Fruit fly (Drosophila melanogaster) whole organism, embryonic: ENCODE data around the gene CG44437.

Experiments
- B-H2 ChIP-seq: fragments of 200-800 bp; sonication (Bioruptor generic); optimal IDR thresholded peaks from 2 replicates; lab custom pipeline; 2018; ENCODE audit warnings: missing biosample characterization, mild to moderate bottlenecking, missing genetic modification characterization
- CG10147 ChIP-seq: fragments of 200-800 bp; sonication (Bioruptor generic); optimal IDR thresholded peaks from 2 replicates; lab custom pipeline; 2019; ENCODE audit warnings: missing biosample characterization, mild to moderate bottlenecking, missing genetic modification characterization, moderate library complexity
- CG1024 ChIP-seq: fragments of 200-800 bp; sonication (Bioruptor generic); IDR thresholded peaks from 2 replicates; pipeline ENCODE4 v1.3.6; 2022; ENCODE audit warnings: missing biosample characterization, missing genetic modification characterization
- CG10565 ChIP-seq: fragments of 200-800 bp; sonication (Bioruptor generic); optimal IDR thresholded peaks from 3 replicates; lab custom pipeline; 2016; ENCODE audit warnings: missing biosample characterization, mild to moderate bottlenecking, missing genetic modification characterization
- CG12391 ChIP-seq: fragments of 200-800 bp; sonication (Bioruptor generic); optimal IDR thresholded peaks from 3 replicates; lab custom pipeline; 2018; ENCODE audit warnings: missing biosample characterization, mild to moderate bottlenecking, missing genetic modification characterization, moderate library complexity
- CG14014 ChIP-seq: fragments of 200-800 bp; sonication (Bioruptor generic); IDR thresholded peaks from 2 replicates; pipeline ENCODE4 v1.3.6; 2022; ENCODE audit warnings: missing biosample characterization, missing genetic modification characterization
- CG14441 ChIP-seq: fragments of 200-800 bp; sonication (Bioruptor generic); IDR thresholded peaks from 2 replicates; pipeline ENCODE4 v1.3.6; 2022; ENCODE audit warnings: missing biosample characterization, missing genetic modification characterization
- CG18476 ChIP-seq: fragments of 200-800 bp; sonication (Bioruptor generic); optimal IDR thresholded peaks from 2 replicates; lab custom pipeline; 2016; ENCODE audit warnings: missing biosample characterization, mild to moderate bottlenecking, missing genetic modification characterization
- CG18599 ChIP-seq: fragments of 200-800 bp; sonication (Bioruptor generic); optimal IDR thresholded peaks from 3 replicates; lab custom pipeline; 2017; ENCODE audit warnings: missing biosample characterization, missing genetic modification characterization, mild to moderate bottlenecking, moderate library complexity, missing genetic modification reagents
- CG32772 ChIP-seq: fragments of 200-800 bp; sonication (Bioruptor generic); IDR thresholded peaks from 2 replicates; pipeline ENCODE4 v1.3.6; 2022; ENCODE audit warnings: missing biosample characterization, missing genetic modification characterization
- CG3726 ChIP-seq: fragments of 200-800 bp; sonication (Bioruptor generic); IDR thresholded peaks from 3 replicates; pipeline ENCODE4, ENCODE4 v1.3.6; 2022; ENCODE audit warnings: missing biosample characterization, missing genetic modification characterization
- CG3838 ChIP-seq: fragments of 200-800 bp; sonication (Bioruptor generic); optimal IDR thresholded peaks from 3 replicates; lab custom pipeline; 2016; ENCODE audit warnings: missing biosample characterization, missing genetic modification characterization
- CG6254 ChIP-seq: fragments of 200-800 bp; sonication (Bioruptor generic); optimal IDR thresholded peaks from 3 replicates; lab custom pipeline; 2017; ENCODE audit warnings: mild to moderate bottlenecking, missing biosample characterization, missing genetic modification reagents, missing genetic modification characterization
- CG6689 ChIP-seq: fragments of 200-800 bp; sonication (Bioruptor generic); IDR thresholded peaks from 2 replicates; pipeline ENCODE4 v1.3.6; 2022; ENCODE audit warnings: missing biosample characterization, missing genetic modification characterization
- CG6791 ChIP-seq: fragments of 200-800 bp; sonication (Bioruptor generic); IDR thresholded peaks from 3 replicates; pipeline ENCODE4 v1.3.6; 2022; ENCODE audit warnings: missing biosample characterization, missing genetic modification characterization; ENCODE audit not compliant: partially characterized antibody
- CG8290 ChIP-seq, 3 experiments: fragments of 200-800 bp; sonication (Bioruptor generic); optimal IDR thresholded peaks; 2 replicates each; lab custom pipeline; 2016 to 2019; ENCODE audit warnings: missing biosample characterization in 3 of 3, missing genetic modification characterization in 3 of 3, mild to moderate bottlenecking in 2 of 3, moderate library complexity in 1 of 3
- CG9437 ChIP-seq: fragments of 200-800 bp; sonication (Bioruptor generic); optimal IDR thresholded peaks from 2 replicates; lab custom pipeline; 2018; ENCODE audit warnings: missing biosample characterization, mild to moderate bottlenecking, missing genetic modification characterization
- CG9609 ChIP-seq: fragments of 200-800 bp; sonication (Bioruptor generic); optimal IDR thresholded peaks from 3 replicates; lab custom pipeline; 2016; ENCODE audit warnings: missing biosample characterization, missing genetic modification characterization
- CHES-1-like ChIP-seq: fragments of 200-800 bp; sonication (Bioruptor generic); optimal IDR thresholded peaks from 2 replicates; lab custom pipeline; 2016; ENCODE audit warnings: missing biosample characterization, missing genetic modification characterization
- D19A ChIP-seq: fragments of 200-800 bp; optimal IDR thresholded peaks from 3 replicates; lab custom pipeline; 2019; ENCODE audit warnings: missing biosample characterization, mild to moderate bottlenecking, missing genetic modification characterization, moderate library complexity
- E2f1 ChIP-seq: fragments of 200-800 bp; sonication (Bioruptor generic); IDR thresholded peaks from 2 replicates; pipeline ENCODE4 v1.3.6; 2022; ENCODE audit warnings: missing biosample characterization, missing genetic modification characterization
- Kr ChIP-seq: fragments of 200-800 bp; sonication (Bioruptor generic); optimal IDR thresholded peaks from 2 replicates; lab custom pipeline; 2017; ENCODE audit warnings: missing biosample characterization, mild to moderate bottlenecking, missing genetic modification characterization
- MESR4 ChIP-seq: fragments of 200-800 bp; sonication (Bioruptor generic); optimal IDR thresholded peaks from 2 replicates; lab custom pipeline; 2018; ENCODE audit warnings: missing biosample characterization, mild to moderate bottlenecking, missing genetic modification characterization, moderate library complexity
- Meics ChIP-seq: fragments of 200-800 bp; sonication (Bioruptor generic); optimal IDR thresholded peaks from 2 replicates; lab custom pipeline; 2017; ENCODE audit warnings: missing biosample characterization, mild to moderate bottlenecking, missing genetic modification characterization
- NfI ChIP-seq: fragments of 200-800 bp; sonication (Bioruptor generic); optimal IDR thresholded peaks from 3 replicates; lab custom pipeline; 2018; ENCODE audit warnings: missing biosample characterization, mild to moderate bottlenecking, missing genetic modification characterization, moderate library complexity
- Pdp1 ChIP-seq, 2 experiments: fragments of 200-800 bp; sonication (Bioruptor generic); optimal IDR thresholded peaks; 3 replicates each; lab custom pipeline; 2016; ENCODE audit warnings: missing biosample characterization in 2 of 2, missing genetic modification characterization in 2 of 2, mild to moderate bottlenecking in 1 of 2, moderate library complexity in 1 of 2
- TFAM ChIP-seq: fragments of 200-800 bp; sonication (Bioruptor generic); optimal IDR thresholded peaks from 2 replicates; lab custom pipeline; 2017; ENCODE audit warnings: missing biosample characterization, missing genetic modification characterization, inconsistent platforms
- Usf ChIP-seq: fragments of 200-800 bp; sonication (Bioruptor generic); optimal IDR thresholded peaks from 2 replicates; lab custom pipeline; 2017; ENCODE audit warnings: missing genotype, missing biosample characterization, missing genetic modification characterization
- abd-A ChIP-seq: fragments of 200-800 bp; sonication (Bioruptor generic); optimal IDR thresholded peaks from 3 replicates; lab custom pipeline; 2019; ENCODE audit warnings: missing biosample characterization, mild to moderate bottlenecking, missing genetic modification characterization, moderate library complexity
- ap ChIP-seq: fragments of 200-800 bp; sonication (Bioruptor generic); IDR thresholded peaks from 2 replicates; pipeline ENCODE4 v1.3.6; 2022; ENCODE audit warnings: missing biosample characterization, missing genetic modification characterization
- ara ChIP-seq: fragments of 200-800 bp; sonication (Bioruptor generic); IDR thresholded peaks from 2 replicates; pipeline ENCODE4 v1.3.6; 2022; ENCODE audit warnings: missing biosample characterization, missing genetic modification characterization
- bcd ChIP-seq: fragments of 200-800 bp; sonication (Bioruptor generic); optimal IDR thresholded peaks from 2 replicates; lab custom pipeline; 2017; ENCODE audit warnings: missing biosample characterization, mild to moderate bottlenecking, missing genetic modification characterization
- br ChIP-seq: fragments of >200 bp; optimal IDR thresholded peaks from 2 replicates; lab custom pipeline; 2017
- btn ChIP-seq: fragments of 200-800 bp; sonication (Bioruptor generic); optimal IDR thresholded peaks from 2 replicates; lab custom pipeline; 2016; ENCODE audit warnings: missing biosample characterization, missing genetic modification characterization
- chm ChIP-seq: fragments of 200-800 bp; sonication (Bioruptor generic); IDR thresholded peaks from 2 replicates; pipeline ENCODE4 v1.3.6; 2022; ENCODE audit warnings: missing biosample characterization, missing genetic modification characterization
- corto ChIP-seq: fragments of 200-800 bp; sonication (Bioruptor generic); optimal IDR thresholded peaks from 2 replicates; lab custom pipeline; 2016; ENCODE audit warnings: missing biosample characterization, mild to moderate bottlenecking, missing genetic modification characterization, moderate library complexity
- dm ChIP-seq: fragments of 200-800 bp; sonication (Bioruptor generic); optimal IDR thresholded peaks from 3 replicates; lab custom pipeline; 2016; ENCODE audit warnings: missing biosample characterization, missing genetic modification characterization
- dmrt99B ChIP-seq: fragments of 200-800 bp; sonication (Bioruptor generic); optimal IDR thresholded peaks from 2 replicates; lab custom pipeline; 2018; ENCODE audit warnings: missing biosample characterization, mild to moderate bottlenecking, missing genetic modification characterization, moderate library complexity
- en ChIP-seq: fragments of 200-800 bp; sonication (Bioruptor generic); optimal IDR thresholded peaks from 2 replicates; lab custom pipeline; 2016; ENCODE audit warnings: missing biosample characterization, missing genetic modification characterization
- eve ChIP-seq, 2 experiments: fragments of >200 bp; optimal IDR thresholded peaks; 2 replicates each; lab custom pipeline; 2017; ENCODE audit warnings: missing biosample characterization in 2 of 2, missing genetic modification characterization in 2 of 2
- fru ChIP-seq: fragments of >200 bp; optimal IDR thresholded peaks from 2 replicates; lab custom pipeline; 2017
- grn ChIP-seq: fragments of 200-800 bp; sonication (Bioruptor generic); optimal IDR thresholded peaks from 3 replicates; lab custom pipeline; 2017; ENCODE audit warnings: missing biosample characterization, missing genetic modification characterization
- gt ChIP-seq: fragments of 200-800 bp; sonication (Bioruptor generic); IDR thresholded peaks from 2 replicates; pipeline ENCODE4 v1.3.6; 2022; ENCODE audit warnings: missing biosample characterization, missing genetic modification characterization
- insv ChIP-seq, 2 experiments: fragments of 200-800 bp; sonication (Bioruptor generic); optimal IDR thresholded peaks; 3 replicates each; lab custom pipeline; 2016 to 2018; ENCODE audit warnings: missing biosample characterization in 2 of 2, missing genetic modification characterization in 2 of 2
- inv ChIP-seq: fragments of 200-800 bp; sonication (Bioruptor generic); IDR thresholded peaks from 2 replicates; pipeline ENCODE4 v1.3.6; 2022; ENCODE audit warnings: missing biosample characterization, missing genetic modification characterization; ENCODE audit not compliant: partially characterized antibody
- pros ChIP-seq: fragments of 200-800 bp; sonication (Bioruptor generic); optimal IDR thresholded peaks from 3 replicates; lab custom pipeline; 2019; ENCODE audit warnings: missing biosample characterization, mild to moderate bottlenecking, missing genetic modification characterization, moderate library complexity
- tll ChIP-seq, 2 experiments: fragments of 200-800 bp in 1 of 2; fragments of >200 bp in 1 of 2; sonication (Bioruptor generic) in 1 of 2; optimal IDR thresholded peaks; 2 replicates each; lab custom pipeline; 2017 to 2019; ENCODE audit warnings: missing biosample characterization in 2 of 2, missing genetic modification characterization in 2 of 2, mild to moderate bottlenecking in 1 of 2, moderate library complexity in 1 of 2
- vvl ChIP-seq: fragments of 200-800 bp; sonication (Bioruptor generic); IDR thresholded peaks from 2 replicates; pipeline ENCODE4 v1.3.6; 2022; ENCODE audit warnings: missing biosample characterization, missing genetic modification characterization
- z ChIP-seq: fragments of 200-800 bp; sonication (Bioruptor generic); IDR thresholded peaks from 3 replicates; pipeline ENCODE4 v1.3.6; 2022; ENCODE audit warnings: missing biosample characterization, missing genetic modification characterization

The CG44437 gene

DNA sequence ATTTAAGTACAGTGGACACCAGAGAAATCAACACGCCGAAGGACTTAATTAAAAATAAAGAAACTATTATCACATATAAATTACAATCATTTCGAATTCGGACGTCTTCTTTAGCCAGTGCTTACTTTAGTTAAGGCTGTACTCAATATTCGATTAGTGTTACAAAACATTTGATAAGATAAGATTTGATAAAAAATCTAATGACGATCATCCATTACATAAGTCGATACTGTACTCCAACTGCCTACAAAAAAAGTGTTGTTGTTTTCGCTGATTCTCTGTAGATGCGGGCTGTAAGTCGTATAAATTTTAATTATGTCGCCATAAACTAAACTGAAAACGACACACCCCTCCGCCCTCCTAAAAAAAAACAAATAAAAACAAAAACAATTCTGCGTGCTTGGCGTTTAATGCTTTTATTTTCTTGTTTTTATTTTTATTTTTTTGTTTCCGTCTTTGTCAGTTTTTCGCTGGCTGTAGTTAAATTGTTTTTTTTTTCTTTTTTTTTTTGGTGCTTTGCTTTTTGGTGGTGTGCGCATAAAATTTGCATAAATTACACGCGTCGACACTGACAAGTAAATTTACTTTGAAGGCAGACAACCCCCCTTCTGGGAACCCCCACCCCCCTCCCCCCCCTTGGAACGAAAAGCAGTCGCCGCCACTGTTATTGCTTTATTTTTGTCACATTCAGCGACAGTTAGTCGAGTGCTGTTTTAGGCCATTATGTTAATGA, 32.8 kb upstream of the CG44437 start (continued):
- TF ChIP-seq E2f1 (GFP tag; lab: Robert Waterston, UW) (0 out of 2 replicates have a peak, but pooled peaks have one; percentile 6), CG1024 (GFP tag; lab: Robert Waterston, UW) (no peak), CG6689 (GFP tag; lab: Robert Waterston, UW) (0 out of 2 replicates have a peak, but pooled peaks have one; percentile 10), grn (GFP tag; lab: Kevin White, UChicago) (peak; percentile 13), btn (GFP tag; lab: Kevin White, UChicago) (no peak), Usf (GFP tag; lab: Kevin White, UChicago) (no peak), CG3838 (GFP tag; lab: Kevin White, UChicago) (no peak), ap (GFP tag; lab: Robert Waterston, UW) (no peak), abd-A (peak; percentile 72), CG10565 (GFP tag; lab: Kevin White, UChicago) (no peak), CG14014 (peak; percentile 8; the same call in 1 of the 2 replicates), ara (GFP tag; lab: Robert Waterston, UW) (0 out of 2 replicates have a peak, but pooled peaks have one; percentile 7), br (lab: Kevin White, UChicago) (no peak), CG14441 (GFP tag; lab: Robert Waterston, UW) (peak; percentile 43; the same call in 1 of the 2 replicates), gt (GFP tag; lab: Robert Waterston, UW) (no peak), Meics (GFP tag; lab: Kevin White, UChicago) (no peak), Kr (no peak), z (GFP tag; lab: Robert Waterston, UW) (no peak), B-H2 (no peak), inv (GFP tag; lab: Robert Waterston, UW) (no peak), MESR4 (GFP tag; lab: Kevin White, UChicago) (no peak), fru (no peak), CG9609 (GFP tag; lab: Kevin White, UChicago) (no peak), insv (GFP tag; optimal IDR thresholded peaks at IDR 0.05; lab: Kevin White, UChicago) (no peak), CG6254 (no peak), CG6791 (GFP tag; lab: Robert Waterston, UW) (no peak), dmrt99B (peak; percentile 6), TFAM (GFP tag; lab: Kevin White, UChicago) (no peak), CG18476 (GFP tag; lab: Kevin White, UChicago) (no peak), CG3726 (GFP tag; lab: Robert Waterston, UW) (no peak), chm (0 out of 2 replicates have a peak, but pooled peaks have one; percentile 16), vvl (GFP tag; lab: Robert Waterston, UW) (peak; percentile 95), CG12391 (tag; lab: Kevin White, UChicago) (no peak), CG32772 (GFP tag; lab: Robert Waterston, UW) (peak; percentile 54), CG8290 (GFP tag; optimal IDR thresholded peaks at IDR 0.05; lab: Kevin White, UChicago) (no peak), CG8290 (tag; optimal IDR thresholded peaks at IDR 0.05; lab: Kevin White, UChicago) (peak in 1 of 2 experiments; percentile 14), CG9437 (GFP tag; lab: Kevin White, UChicago) (no peak), tll (GFP tag; optimal IDR thresholded peaks at IDR 0.05; lab: Kevin White, UChicago) (no peak), CG18599 (GFP tag; lab: Kevin White, UChicago) (no peak), dm (GFP tag; lab: Kevin White, UChicago) (no peak), Pdp1 (GFP tag; optimal IDR thresholded peaks at IDR 0.05; lab: Kevin White, UChicago) (peak in 1 of 2 experiments; percentile 87), bcd (GFP tag; lab: Kevin White, UChicago) (no peak), corto (no peak), CHES-1-like (GFP tag; lab: Kevin White, UChicago) (no peak), D19A (tag; lab: Kevin White, UChicago) (no peak), en (no peak), CG10147 (GFP tag; lab: Kevin White, UChicago) (no peak), pros (no peak), NfI (GFP tag; lab: Kevin White, UChicago) (no peak), eve (GFP tag; optimal IDR thresholded peaks at IDR 0.05; lab: Kevin White, UChicago) (no peak)
